Fruit fly (Drosophila melanogaster): Measurements from ENCODE around the gene CHMP2B.
A peak's percentile ranks its signal among the peaks of the same experiment; 100 is the strongest.

Gene CHMP2B

dm6 chr3L:5183662-5184061, 44.2 kb downstream of the CHMP2B start:
- TF ChIP-seq sv (GFP tag; optimal IDR thresholded peaks at IDR 0.05) (no peak), OdsH (GFP tag; optimal IDR thresholded peaks at IDR 0.05) (no peak), jim (GFP tag; optimal IDR thresholded peaks at IDR 0.05) (no peak), psq (GFP tag; optimal IDR thresholded peaks at IDR 0.05) (no peak), Rel (GFP tag; optimal IDR thresholded peaks at IDR 0.05) (no peak), Rel (tag; optimal IDR thresholded peaks at IDR 0.05) (no peak), HLH106 (tag; optimal IDR thresholded peaks at IDR 0.05) (no peak), Abd-B (GFP tag; optimal IDR thresholded peaks at IDR 0.05) (no peak), Hnf4 (GFP tag; optimal IDR thresholded peaks at IDR 0.05) (no peak), Hr78 (GFP tag; optimal IDR thresholded peaks at IDR 0.05) (no peak), Jra (GFP tag; optimal IDR thresholded peaks at IDR 0.05) (no peak), sage (GFP tag; optimal IDR thresholded peaks at IDR 0.05) (no peak), Myc (optimal IDR thresholded peaks at IDR 0.05) (no peak), Vsx2 (GFP tag; optimal IDR thresholded peaks at IDR 0.05; ENCODE audit: partially characterized antibody) (no peak), GATAd (GFP tag; optimal IDR thresholded peaks at IDR 0.05) (no peak), br (GFP tag; optimal IDR thresholded peaks at IDR 0.05) (no peak), CG9705 (GFP tag; optimal IDR thresholded peaks at IDR 0.05) (no peak), dl (GFP tag; optimal IDR thresholded peaks at IDR 0.05; ENCODE audit: insufficient read depth in 1 of 2, partially characterized antibody in 2 of 2) (no peak), Mio (GFP tag; optimal IDR thresholded peaks at IDR 0.05) (no peak)

dm6 chr3L:5184502-5184859, 45.1 kb downstream of the CHMP2B start:
- TF ChIP-seq usp (GFP tag; optimal IDR thresholded peaks at IDR 0.05) (no peak), rgr (GFP tag; optimal IDR thresholded peaks at IDR 0.05) (no peak), sage (GFP tag; optimal IDR thresholded peaks at IDR 0.05) (peak; percentile 41), Hnf4 (GFP tag; optimal IDR thresholded peaks at IDR 0.05) (peak; percentile 45), Sp1 (GFP tag; optimal IDR thresholded peaks at IDR 0.05) (no peak), Abd-B (GFP tag; optimal IDR thresholded peaks at IDR 0.05) (no peak), dl (GFP tag; optimal IDR thresholded peaks at IDR 0.05; ENCODE audit: insufficient read depth in 1 of 2, partially characterized antibody in 2 of 2) (peak in 1 of 2 experiments; percentile 48), HLH106 (tag; optimal IDR thresholded peaks at IDR 0.05) (no peak), Mio (GFP tag; optimal IDR thresholded peaks at IDR 0.05) (no peak), CG9705 (GFP tag; optimal IDR thresholded peaks at IDR 0.05) (no peak), psq (GFP tag; optimal IDR thresholded peaks at IDR 0.05) (peak; percentile 85), CrebA (GFP tag; optimal IDR thresholded peaks at IDR 0.05; ENCODE audit: borderline replicate concordance) (peak; percentile 49), Rel (GFP tag; optimal IDR thresholded peaks at IDR 0.05) (no peak), Rel (tag; optimal IDR thresholded peaks at IDR 0.05) (peak; percentile 19), jim (GFP tag; optimal IDR thresholded peaks at IDR 0.05) (no peak), tai (GFP tag; optimal IDR thresholded peaks at IDR 0.05) (no peak), Jra (GFP tag; optimal IDR thresholded peaks at IDR 0.05) (no peak), dmrt93B (GFP tag; optimal IDR thresholded peaks at IDR 0.05) (no peak), Hr83 (GFP tag; optimal IDR thresholded peaks at IDR 0.05; ENCODE audit: poor library complexity, severe bottlenecking) (peak; percentile 50), Dif (GFP tag; optimal IDR thresholded peaks at IDR 0.05; ENCODE audit: partially characterized antibody) (no peak), sv (GFP tag; optimal IDR thresholded peaks at IDR 0.05) (no peak), Hr78 (GFP tag; optimal IDR thresholded peaks at IDR 0.05) (no peak)

- peak; percentile 24 for TF ChIP-seq OdsH (GFP tag; optimal IDR thresholded peaks at IDR 0.05)
- no peak for TF ChIP-seq usp (GFP tag; optimal IDR thresholded peaks at IDR 0.05)
- TF ChIP-seq brk (GFP tag; optimal IDR thresholded peaks at IDR 0.05), result no peak
- no peak for TF ChIP-seq Hr83 (GFP tag; optimal IDR thresholded peaks at IDR 0.05; ENCODE audit: poor library complexity, severe bottlenecking)
- no peak for TF ChIP-seq Dfd (GFP tag; optimal IDR thresholded peaks at IDR 0.05)
- no peak for TF ChIP-seq Mio (GFP tag; optimal IDR thresholded peaks at IDR 0.05)
- TF ChIP-seq jim (GFP tag; optimal IDR thresholded peaks at IDR 0.05), result no peak
- TF ChIP-seq tai (GFP tag; optimal IDR thresholded peaks at IDR 0.05), result peak; percentile 13
- TF ChIP-seq Dif (GFP tag; optimal IDR thresholded peaks at IDR 0.05; ENCODE audit: partially characterized antibody), result peak; percentile 91
- peak; percentile 16 for TF ChIP-seq br (GFP tag; optimal IDR thresholded peaks at IDR 0.05)
- TF ChIP-seq pan (optimal IDR thresholded peaks at IDR 0.05), result no peak
- peak; percentile 19 for TF ChIP-seq Hnf4 (GFP tag; optimal IDR thresholded peaks at IDR 0.05)
- no peak for TF ChIP-seq N (GFP tag; optimal IDR thresholded peaks at IDR 0.05)
- TF ChIP-seq ey (GFP tag; optimal IDR thresholded peaks at IDR 0.05), result peak; percentile 17
- peak; percentile 22 for TF ChIP-seq h (GFP tag; optimal IDR thresholded peaks at IDR 0.05)
- peak; percentile 16 for TF ChIP-seq HLH106 (tag; optimal IDR thresholded peaks at IDR 0.05)
- TF ChIP-seq Vsx2 (GFP tag; optimal IDR thresholded peaks at IDR 0.05; ENCODE audit: partially characterized antibody), result peak; percentile 88
- TF ChIP-seq dsf (GFP tag; optimal IDR thresholded peaks at IDR 0.05; ENCODE audit: borderline replicate concordance), result no peak
- no peak for TF ChIP-seq sage (GFP tag; optimal IDR thresholded peaks at IDR 0.05)
- no peak for TF ChIP-seq Myc (optimal IDR thresholded peaks at IDR 0.05)
- TF ChIP-seq foxo (GFP tag; optimal IDR thresholded peaks at IDR 0.05), result peak in 1 of 2 experiments; percentile 42
- TF ChIP-seq rgr (GFP tag; optimal IDR thresholded peaks at IDR 0.05), result peak; percentile 50
- no peak for TF ChIP-seq GATAd (GFP tag; optimal IDR thresholded peaks at IDR 0.05)
- TF ChIP-seq Jra (GFP tag; optimal IDR thresholded peaks at IDR 0.05), result no peak
- peak; percentile 47 for TF ChIP-seq sv (GFP tag; optimal IDR thresholded peaks at IDR 0.05)
- TF ChIP-seq Rel (GFP tag; optimal IDR thresholded peaks at IDR 0.05), result no peak
- TF ChIP-seq Rel (tag; optimal IDR thresholded peaks at IDR 0.05), result no peak
- TF ChIP-seq psq (GFP tag; optimal IDR thresholded peaks at IDR 0.05), result peak; percentile 52
- TF ChIP-seq CG32264 (GFP tag; optimal IDR thresholded peaks at IDR 0.05), result no peak
- TF ChIP-seq Hr78 (GFP tag; optimal IDR thresholded peaks at IDR 0.05), result no peak
- TF ChIP-seq lola (GFP tag; optimal IDR thresholded peaks at IDR 0.05), result no peak
- TF ChIP-seq Abd-B (GFP tag; optimal IDR thresholded peaks at IDR 0.05), result no peak
- peak; percentile 27 for TF ChIP-seq fru (GFP tag; optimal IDR thresholded peaks at IDR 0.05)
- TF ChIP-seq CG9705 (GFP tag; optimal IDR thresholded peaks at IDR 0.05), result no peak
- TF ChIP-seq dmrt93B (GFP tag; optimal IDR thresholded peaks at IDR 0.05), result no peak
- TF ChIP-seq Sp1 (GFP tag; optimal IDR thresholded peaks at IDR 0.05), result no peak
- TF ChIP-seq woc (GFP tag; optimal IDR thresholded peaks at IDR 0.05), result peak; percentile 24
- no peak for TF ChIP-seq CrebA (GFP tag; optimal IDR thresholded peaks at IDR 0.05; ENCODE audit: borderline replicate concordance)
Measured at dm6 chr3L:5184860-5185639, 45.6 kb downstream of the CHMP2B start.

Measured in whole organism, wandering third instar larva.